Fruit fly (Drosophila melanogaster): Measurements from ENCODE around the gene Acp26Ab.

DNA sequence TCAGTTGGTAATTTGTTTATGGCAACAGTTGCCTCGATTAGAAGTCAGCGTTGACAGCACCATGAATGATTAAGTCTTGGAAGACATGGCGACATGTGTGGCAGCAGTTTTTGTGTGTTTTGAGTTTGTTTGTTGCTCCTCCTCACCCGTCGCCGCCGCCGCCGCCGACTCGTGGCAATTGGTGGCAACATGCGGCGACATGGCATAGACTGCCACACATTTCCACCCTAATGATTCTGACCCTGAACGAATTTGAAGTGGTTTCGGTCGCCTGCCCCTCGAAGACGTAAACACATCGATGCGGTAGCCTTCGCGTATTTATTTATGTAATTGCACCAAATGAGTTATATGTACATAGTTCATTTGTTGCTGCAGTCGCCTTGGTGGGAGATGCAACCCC lies 10.2 kb upstream of the Acp26Ab start:
- TF ChIP-seq usp (GFP tag; optimal IDR thresholded peaks at IDR 0.05) (no peak), CG8478 (optimal IDR thresholded peaks at IDR 0.05) (no peak), pan (optimal IDR thresholded peaks at IDR 0.05) (no peak), psq (optimal IDR thresholded peaks at IDR 0.05) (no peak)

Measured in whole organism.